Worm (Caenorhabditis elegans) whole organism, L4/young adult: ENCODE results near the gene srz-37.

Experiments
- W03F9.2 ChIP-seq: fragments of 150-350 bp; optimal IDR thresholded peaks from 2 replicates; lab custom pipeline; 2014; ENCODE audit warnings: missing biosample characterization, missing genetic modification characterization
- dao-5 ChIP-seq: sonication (generic microtip); optimal IDR thresholded peaks from 2 replicates; lab custom pipeline; 2016; ENCODE audit warnings: missing genotype, missing genetic modification characterization, moderate library complexity, missing compliant biosample characterization
- him-1 ChIP-seq: sonication (generic microtip); optimal IDR thresholded peaks from 2 replicates; lab custom pipeline; 2016; ENCODE audit warnings: missing genotype, missing genetic modification reagents, missing genetic modification characterization, missing compliant biosample characterization

Gene srz-37

ce11 chrIV:3509477-3510063 lies 27.9 kb upstream of the srz-37 start, which contains the start of gene ced-10:
TSS of gene ced-10 (minus strand) at chrIV:3509527.
- TF ChIP-seq W03F9.2 (no peak), him-1 (no peak), dao-5 (no peak)

- TF ChIP-seq dao-5, result no peak
- no peak for TF ChIP-seq him-1
- TF ChIP-seq W03F9.2, result no peak
Observed at ce11 chrIV:3505940-3506339, 24.3 kb upstream of the srz-37 start.

ce11 chrIV:3504144-3504543 lies 22.5 kb upstream of the srz-37 start, which contains the start of gene srz-83:
TSS of gene srz-83 (plus strand) at chrIV:3504444.
- no peak for TF ChIP-seq him-1
- no peak for TF ChIP-seq dao-5
- TF ChIP-seq W03F9.2, result no peak

ce11 chrIV:3501981-3502736 lies 20.5 kb upstream of the srz-37 start:
- TF ChIP-seq W03F9.2 (no peak), dao-5 (no peak), him-1 (no peak)

- TF ChIP-seq W03F9.2 (no peak), dao-5 (no peak), him-1 (no peak)
Observed at ce11 chrIV:3497909-3498308, 16.2 kb upstream of the srz-37 start, which contains the start of gene ceh-53. TSS of gene ceh-53 (plus strand) at chrIV:3498209.

- TF ChIP-seq him-1 (no peak), dao-5 (no peak), W03F9.2 (no peak)
Observed at ce11 chrIV:3496358-3496757, 14.7 kb upstream of the srz-37 start, which contains the start of gene C09G12.17. TSS of gene C09G12.17 (minus strand) at chrIV:3496458.

ce11 chrIV:3493310-3493709 lies 11.7 kb upstream of the srz-37 start, which contains the start of gene srz-79:
TSS of gene srz-79 (plus strand) at chrIV:3493610.
- TF ChIP-seq him-1 (no peak), W03F9.2 (no peak), dao-5 (no peak)

ce11 chrIV:3491477-3491876 lies 9.8 kb upstream of the srz-37 start, which contains the start of gene srz-78:
TSS of gene srz-78 (plus strand) at chrIV:3491777.
- TF ChIP-seq dao-5 (no peak), W03F9.2 (no peak), him-1 (no peak)

ce11 chrIV:3482195-3482959 lies 717 bp upstream of the srz-37 start, which contains the start of gene srz-82:
TSS of gene srz-82 (plus strand) at chrIV:3482895.
- no peak for TF ChIP-seq him-1
- no peak for TF ChIP-seq W03F9.2

ce11 chrIV:3478911-3479385 lies 2.7 kb downstream of the srz-37 start, which contains the start of the genes srz-70 and C09G12.5:
TSS of gene srz-70 (minus strand) at chrIV:3479011.
TSS of gene C09G12.5 (plus strand) at chrIV:3479335.
- TF ChIP-seq dao-5 (no peak), him-1 (no peak), W03F9.2 (no peak)

- TF ChIP-seq dao-5 (no peak), W03F9.2 (no peak), him-1 (no peak)
Observed at ce11 chrIV:3477124-3477523, 4.5 kb downstream of the srz-37 start, which contains the start of gene srz-69. TSS of gene srz-69 (minus strand) at chrIV:3477224.

ce11 chrIV:3469742-3470141 lies 11.9 kb downstream of the srz-37 start, which contains the start of gene F58E2.2:
TSS of gene F58E2.2 (plus strand) at chrIV:3470042.
- TF ChIP-seq W03F9.2 (no peak), him-1 (no peak), dao-5 (no peak)

ce11 chrIV:3467751-3468150 lies 13.9 kb downstream of the srz-37 start:
- TF ChIP-seq W03F9.2 (no peak), dao-5 (no peak), him-1 (no peak)

- no peak for TF ChIP-seq him-1
- TF ChIP-seq W03F9.2, result no peak
- TF ChIP-seq dao-5, result no peak
Observed at ce11 chrIV:3467128-3467527, 14.5 kb downstream of the srz-37 start, which contains the start of gene F58E2.3. TSS of gene F58E2.3 (plus strand) at chrIV:3467428.

- TF ChIP-seq dao-5 (no peak), him-1 (no peak), W03F9.2 (no peak)
Observed at ce11 chrIV:3463254-3463653, 18.4 kb downstream of the srz-37 start, which contains the start of gene F58E2.4. TSS of gene F58E2.4 (plus strand) at chrIV:3463387.
